Fruit fly (Drosophila melanogaster): ENCODE data around the gene NSD.
"Not testable (repeated sequence)": the region's sequence is repeated elsewhere in the genome, so short reads cannot be mapped to it uniquely, and the experiment has no call there.

NSD gene

dm6 chr3R:27959145-27959544, 21.5 kb upstream of the NSD start, which contains the start of the genes CG42487 and CG4884:
Gene CG42487, minus strand, starts transcription at chr3R:27959245.
Gene CG4884, minus strand, starts transcription at chr3R:27959245.
- TF ChIP-seq svp (GFP tag); CG3032 (tag; optimal IDR thresholded peaks at IDR 0.05); OdsH (GFP tag; optimal IDR thresholded peaks at IDR 0.05): not testable (repeated sequence)

dm6 chr3R:27957967-27958366, 20.3 kb upstream of the NSD start:
- no peak for TF ChIP-seq pdm3 (GFP tag; optimal IDR thresholded peaks at IDR 0.05)
- TF ChIP-seq Hr38 (GFP tag; optimal IDR thresholded peaks at IDR 0.05) = no peak
- TF ChIP-seq CG16779 (tag; optimal IDR thresholded peaks at IDR 0.05) = no peak
- TF ChIP-seq Eip75B (GFP tag; optimal IDR thresholded peaks at IDR 0.05) = no peak
- TF ChIP-seq svp (GFP tag) = no peak
- TF ChIP-seq net (GFP tag; optimal IDR thresholded peaks at IDR 0.05) = no peak
- no peak for TF ChIP-seq Met (GFP tag; optimal IDR thresholded peaks at IDR 0.05)
- no peak for TF ChIP-seq CG6792 (GFP tag; optimal IDR thresholded peaks at IDR 0.05)
- no peak for TF ChIP-seq salr (GFP tag; optimal IDR thresholded peaks at IDR 0.05)
- TF ChIP-seq eg (GFP tag; IDR thresholded peaks at IDR 0.05) = no peak
- TF ChIP-seq topi (GFP tag; optimal IDR thresholded peaks at IDR 0.05) = no peak
- TF ChIP-seq CG3919 (GFP tag; optimal IDR thresholded peaks at IDR 0.05) = no peak
- TF ChIP-seq Eip78C (GFP tag) = no peak
- TF ChIP-seq CG8119 (GFP tag; IDR thresholded peaks at IDR 0.05) = no peak
- no peak for TF ChIP-seq dac (GFP tag; optimal IDR thresholded peaks at IDR 0.05)
- TF ChIP-seq Sox14 (GFP tag; optimal IDR thresholded peaks at IDR 0.05) = no peak
- no peak for TF ChIP-seq fkh (GFP tag; optimal IDR thresholded peaks at IDR 0.05)

dm6 chr3R:27954533-27954932, 16.9 kb upstream of the NSD start, which contains the start of gene Nep7:
Gene Nep7, plus strand, starts transcription at chr3R:27954917.
- no peak for TF ChIP-seq lz (GFP tag; optimal IDR thresholded peaks at IDR 0.05)
- no peak for TF ChIP-seq Blimp-1 (GFP tag; optimal IDR thresholded peaks at IDR 0.05)
- no peak for TF ChIP-seq CG3032 (tag; optimal IDR thresholded peaks at IDR 0.05)
- TF ChIP-seq fkh (GFP tag; optimal IDR thresholded peaks at IDR 0.05) = no peak
- TF ChIP-seq Sox15 (GFP tag; optimal IDR thresholded peaks at IDR 0.05) = no peak
- no peak for TF ChIP-seq Lpt (GFP tag; optimal IDR thresholded peaks at IDR 0.05)
- TF ChIP-seq CG4318 (GFP tag; optimal IDR thresholded peaks at IDR 0.05) = no peak
- TF ChIP-seq acj6 (GFP tag; optimal IDR thresholded peaks at IDR 0.05) = no peak
- TF ChIP-seq CG11762 (GFP tag; optimal IDR thresholded peaks at IDR 0.05; ENCODE audit: insufficient read depth) = no peak
- TF ChIP-seq esn (GFP tag; optimal IDR thresholded peaks at IDR 0.05) = no peak
- TF ChIP-seq CG6276 (GFP tag; optimal IDR thresholded peaks at IDR 0.05) = no peak
- no peak for TF ChIP-seq achi (GFP tag; optimal IDR thresholded peaks at IDR 0.05)
- no peak for TF ChIP-seq Sox102F (GFP tag; optimal IDR thresholded peaks at IDR 0.05)
- TF ChIP-seq Eip78C (GFP tag) = peak; percentile 73
- TF ChIP-seq fd59A (GFP tag; optimal IDR thresholded peaks at IDR 0.05) = no peak
- no peak for TF ChIP-seq dac (GFP tag; optimal IDR thresholded peaks at IDR 0.05)
- TF ChIP-seq CG6854 (GFP tag; optimal IDR thresholded peaks at IDR 0.05) = no peak
- TF ChIP-seq CG7368 (GFP tag; optimal IDR thresholded peaks at IDR 0.05) = no peak
- TF ChIP-seq Hr39 (GFP tag; optimal IDR thresholded peaks at IDR 0.05) = no peak
- TF ChIP-seq Eip93F (GFP tag; optimal IDR thresholded peaks at IDR 0.05) = no peak
- no peak for TF ChIP-seq CG3919 (GFP tag; optimal IDR thresholded peaks at IDR 0.05)
- TF ChIP-seq CG6808 (GFP tag; optimal IDR thresholded peaks at IDR 0.05) = no peak
- no peak for TF ChIP-seq CG1621 (tag; optimal IDR thresholded peaks at IDR 0.05)
- TF ChIP-seq Gug (GFP tag; IDR thresholded peaks at IDR 0.05) = peak; percentile 35; the same call in 1 of the 2 replicates
- TF ChIP-seq fd85E (GFP tag; optimal IDR thresholded peaks at IDR 0.05) = no peak
- TF ChIP-seq CG8632 (GFP tag; optimal IDR thresholded peaks at IDR 0.05) = no peak
- peak; percentile 39; the same call in 1 of the 2 replicates for TF ChIP-seq CG11294 (GFP tag; IDR thresholded peaks at IDR 0.05)
- peak; percentile 66 for TF ChIP-seq eg (GFP tag; IDR thresholded peaks at IDR 0.05)
- no peak for TF ChIP-seq Sox14 (GFP tag; optimal IDR thresholded peaks at IDR 0.05)
- 0 out of 3 replicates have a peak, but pooled peaks have one; percentile 23 for TF ChIP-seq CG6163 (GFP tag; IDR thresholded peaks at IDR 0.05)
- TF ChIP-seq svp (GFP tag) = peak; percentile 82
- TF ChIP-seq CG11902 (GFP tag; optimal IDR thresholded peaks at IDR 0.05) = no peak
- TF ChIP-seq CG31627 (GFP tag; optimal IDR thresholded peaks at IDR 0.05) = no peak
- no peak for TF ChIP-seq Ets96B (tag; optimal IDR thresholded peaks at IDR 0.05)
- no peak for TF ChIP-seq CG10631 (GFP tag; optimal IDR thresholded peaks at IDR 0.05)
- peak; percentile 38; the same call in 2 of the 3 replicates for TF ChIP-seq CG8119 (GFP tag; IDR thresholded peaks at IDR 0.05)
- TF ChIP-seq CG15336 (GFP tag; IDR thresholded peaks at IDR 0.05) = peak; percentile 42; the same call in 1 of the 2 replicates
- TF ChIP-seq Hr38 (GFP tag; optimal IDR thresholded peaks at IDR 0.05) = no peak
- no peak for TF ChIP-seq CG9139 (GFP tag; optimal IDR thresholded peaks at IDR 0.05)
- TF ChIP-seq topi (GFP tag; optimal IDR thresholded peaks at IDR 0.05) = no peak

Data from whole organism, prepupa.